Fruit fly (Drosophila melanogaster): ENCODE results near the gene Taf3.

The Taf3 gene

dm6 chr4:428256-428655 lies 38.4 kb downstream of the Taf3 start:
- TF ChIP-seq phol (tag; optimal IDR thresholded peaks at IDR 0.05) (peak; percentile 14), nmo (GFP tag; optimal IDR thresholded peaks at IDR 0.05) (no peak), CG15601 (tag; optimal IDR thresholded peaks at IDR 0.05) (no peak), zen (tag; optimal IDR thresholded peaks at IDR 0.05) (peak; percentile 29), CG4617 (GFP tag; optimal IDR thresholded peaks at IDR 0.05; ENCODE audit: borderline replicate concordance) (no peak), Nf-YC (tag; optimal IDR thresholded peaks at IDR 0.05) (peak; percentile 91), hth (optimal IDR thresholded peaks at IDR 0.05) (no peak), CG8924 (tag; optimal IDR thresholded peaks at IDR 0.05) (peak; percentile 2), ewg (GFP tag; optimal IDR thresholded peaks at IDR 0.05) (no peak), Nf-YB (GFP tag; optimal IDR thresholded peaks at IDR 0.05) (peak; percentile 92), pros (GFP tag; optimal IDR thresholded peaks at IDR 0.05) (peak; percentile 73), seq (GFP tag; IDR thresholded peaks at IDR 0.05) (peak; percentile 61; the same call in 1 of the 2 replicates), CG32767 (GFP tag; IDR thresholded peaks at IDR 0.05) (peak; percentile 57; the same call in 1 of the 2 replicates), CG15479 (GFP tag; optimal IDR thresholded peaks at IDR 0.05) (peak; percentile 41)

- TF ChIP-seq nerfin-1 (tag; optimal IDR thresholded peaks at IDR 0.05): no peak
- peak; percentile 82 for TF ChIP-seq rib (GFP tag; IDR thresholded peaks at IDR 0.05)
- TF ChIP-seq Hr51 (GFP tag; optimal IDR thresholded peaks at IDR 0.05): peak in 1 of 2 experiments; percentile 91
- peak; percentile 63 for TF ChIP-seq pita (GFP tag; optimal IDR thresholded peaks at IDR 0.05)
- TF ChIP-seq slou (GFP tag; optimal IDR thresholded peaks at IDR 0.05): peak; percentile 88
- TF ChIP-seq Lpt (GFP tag; optimal IDR thresholded peaks at IDR 0.05): peak; percentile 100
- peak; percentile 89 for TF ChIP-seq E2f1 (GFP tag; IDR thresholded peaks at IDR 0.05)
- peak; percentile 93 for TF ChIP-seq btn (GFP tag; optimal IDR thresholded peaks at IDR 0.05)
- TF ChIP-seq Doc3 (GFP tag; IDR thresholded peaks at IDR 0.05; ENCODE audit: partially characterized antibody): no peak
- peak; percentile 92 for TF ChIP-seq CG10979 (tag; optimal IDR thresholded peaks at IDR 0.05)
- no peak; the same call in 1 of the 2 replicates for TF ChIP-seq MBD-R2 (GFP tag; IDR thresholded peaks at IDR 0.05)
- TF ChIP-seq dmrt99B (tag; optimal IDR thresholded peaks at IDR 0.05): peak; percentile 84
- peak; percentile 90 for TF ChIP-seq CHES-1-like (GFP tag; optimal IDR thresholded peaks at IDR 0.05)
- TF ChIP-seq cato (GFP tag; optimal IDR thresholded peaks at IDR 0.05; ENCODE audit: borderline replicate concordance): peak; percentile 87
- no peak for TF ChIP-seq crol (GFP tag; IDR thresholded peaks at IDR 0.05)
- no peak; the same call in 1 of the 2 replicates for TF ChIP-seq H2.0 (GFP tag; IDR thresholded peaks at IDR 0.05)
- TF ChIP-seq CG12155 (GFP tag; optimal IDR thresholded peaks at IDR 0.05): peak; percentile 77
- TF ChIP-seq CG9727 (GFP tag; optimal IDR thresholded peaks at IDR 0.05): peak; percentile 88
- peak; percentile 40; the same call in 1 of the 2 replicates for TF ChIP-seq ato (GFP tag; IDR thresholded peaks at IDR 0.05; ENCODE audit: partially characterized antibody)
- TF ChIP-seq CG14050 (GFP tag; IDR thresholded peaks at IDR 0.05): peak; percentile 88
- no peak; the same call in 1 of the 2 replicates for TF ChIP-seq CG14667 (GFP tag; IDR thresholded peaks at IDR 0.05)
- TF ChIP-seq CG12236 (GFP tag; optimal IDR thresholded peaks at IDR 0.05): peak; percentile 84
- TF ChIP-seq ham (GFP tag; IDR thresholded peaks at IDR 0.05): no peak; the same call in 1 of the 2 replicates
- peak; percentile 90; the same call in 2 of the 3 replicates for TF ChIP-seq H15 (GFP tag; IDR thresholded peaks at IDR 0.05)
- no peak for TF ChIP-seq CG11560 (tag; IDR thresholded peaks at IDR 0.05)
- TF ChIP-seq Camta (GFP tag; optimal IDR thresholded peaks at IDR 0.05): peak; percentile 94
- peak; percentile 90 for TF ChIP-seq vfl (GFP tag; optimal IDR thresholded peaks at IDR 0.05)
- no peak for TF ChIP-seq abd-A (tag; optimal IDR thresholded peaks at IDR 0.05)
- TF ChIP-seq fd102C (GFP tag; optimal IDR thresholded peaks at IDR 0.05): peak; percentile 83
- TF ChIP-seq Dll (GFP tag; IDR thresholded peaks at IDR 0.05; ENCODE audit: partially characterized antibody): no peak
- peak; percentile 93 for TF ChIP-seq lab (GFP tag; optimal IDR thresholded peaks at IDR 0.05)
- peak; percentile 94 for TF ChIP-seq HmgD (GFP tag; optimal IDR thresholded peaks at IDR 0.05)
- no peak for TF ChIP-seq hkb (optimal IDR thresholded peaks at IDR 0.05)
- peak; percentile 85 for TF ChIP-seq hkb (GFP tag; IDR thresholded peaks at IDR 0.05)
- TF ChIP-seq bcd (GFP tag; optimal IDR thresholded peaks at IDR 0.05): peak; percentile 91
Measured at dm6 chr4:424630-425327, 41.8 kb downstream of the Taf3 start.
